Worm (Caenorhabditis elegans) whole organism, L4 larva: ENCODE measurements around the gene pqn-67.
A peak's percentile ranks its signal among the peaks of the same experiment; 100 is the strongest.

Experiments
- D1046.2 ChIP-seq: fragments of 200-800 bp; sonication (Bioruptor generic); IDR thresholded peaks from 2 replicates; pipeline ENCODE4 v1.3.6; 2022; ENCODE audit warnings: missing genetic modification characterization, missing compliant biosample characterization
- F10B5.3 ChIP-seq: sonication (generic microtip); optimal IDR thresholded peaks from 2 replicates; lab custom pipeline; 2016; ENCODE audit warnings: mild to moderate bottlenecking, missing genetic modification characterization, missing compliant biosample characterization
- F37D6.2 ChIP-seq: sonication (generic microtip); optimal IDR thresholded peaks from 2 replicates; lab custom pipeline; 2016; ENCODE audit warnings: mild to moderate bottlenecking, missing genetic modification characterization, missing compliant biosample characterization
- T20F7.1 ChIP-seq: fragments of 200-800 bp; sonication (Bioruptor generic); optimal IDR thresholded peaks from 2 replicates; lab custom pipeline; 2018; ENCODE audit warnings: mild to moderate bottlenecking, missing genetic modification characterization, missing compliant biosample characterization
- T26A8.4 ChIP-seq: fragments of 200-800 bp; sonication (Bioruptor generic); IDR thresholded peaks from 2 replicates; pipeline ENCODE4 v1.3.6; 2022; ENCODE audit warnings: missing genetic modification characterization, missing compliant biosample characterization
- Y48G9A.11 ChIP-seq: fragments of 200-800 bp; sonication (Bioruptor generic); IDR thresholded peaks from 2 replicates; pipeline ENCODE4 v1.3.6; 2022; ENCODE audit warnings: missing genetic modification reagents, missing genetic modification characterization, missing compliant biosample characterization
- ZK337.2 ChIP-seq: fragments of 200-800 bp; sonication (Bioruptor generic); IDR thresholded peaks from 2 replicates; pipeline ENCODE4 v1.3.6; 2022; ENCODE audit warnings: missing genetic modification reagents, missing genetic modification characterization, missing compliant biosample characterization
- ZK546.5 ChIP-seq, 2 experiments: sonication (generic microtip); optimal IDR thresholded peaks; 2 replicates each; lab custom pipeline; 2017; ENCODE audit warnings: missing biosample characterization in 2 of 2, missing genetic modification characterization in 2 of 2
- ceh-28 ChIP-seq: fragments of 150-350 bp; optimal IDR thresholded peaks from 2 replicates; lab custom pipeline; 2014; ENCODE audit warnings: missing biosample characterization, missing genetic modification reagents, missing genetic modification characterization
- ceh-44 ChIP-seq: fragments of 200-800 bp; sonication (Bioruptor generic); IDR thresholded peaks from 2 replicates; pipeline ENCODE4 v1.3.6; 2022; ENCODE audit warnings: missing genetic modification reagents, missing genetic modification characterization, missing compliant biosample characterization
- daf-12 ChIP-seq: fragments of 150-350 bp; optimal IDR thresholded peaks from 2 replicates; lab custom pipeline; 2014; ENCODE audit warnings: missing biosample characterization, missing genetic modification reagents, missing genetic modification characterization
- daf-8 ChIP-seq: fragments of 200-800 bp; sonication (Bioruptor generic); IDR thresholded peaks from 2 replicates; pipeline ENCODE4 v1.3.6; 2022; ENCODE audit warnings: missing genetic modification characterization, missing compliant biosample characterization
- dmd-6 ChIP-seq: fragments of 200-800 bp; sonication (Bioruptor generic); IDR thresholded peaks from 2 replicates; pipeline ENCODE4 v1.3.6; 2022; ENCODE audit warnings: missing genetic modification reagents, missing genetic modification characterization, missing compliant biosample characterization
- dmd-9 ChIP-seq: fragments of 200-800 bp; sonication (Bioruptor generic); IDR thresholded peaks from 2 replicates; pipeline ENCODE4 v1.3.6; 2022; ENCODE audit warnings: missing genetic modification reagents, missing genetic modification characterization, missing compliant biosample characterization
- dpl-1 ChIP-seq: fragments of 150-350 bp; optimal IDR thresholded peaks from 2 replicates; lab custom pipeline; 2014; ENCODE audit warnings: missing biosample characterization, missing genetic modification reagents, missing genetic modification characterization
- duxl-1 ChIP-seq: sonication (generic microtip); optimal IDR thresholded peaks from 2 replicates; lab custom pipeline; 2016; ENCODE audit warnings: mild to moderate bottlenecking, missing genetic modification characterization, moderate library complexity, missing compliant biosample characterization; ENCODE audit not compliant: poor library complexity
- dve-1 ChIP-seq: sonication (generic microtip); optimal IDR thresholded peaks from 2 replicates; lab custom pipeline; 2017; ENCODE audit warnings: antibody characterized with exemption, mild to moderate bottlenecking, missing genetic modification characterization, missing compliant biosample characterization; ENCODE audit not compliant: insufficient read depth
- egl-27 ChIP-seq: sonication (generic microtip); optimal IDR thresholded peaks from 3 replicates; lab custom pipeline; 2017; ENCODE audit warnings: missing biosample characterization, missing genetic modification reagents, missing genetic modification characterization
- egl-43 ChIP-seq: fragments of 200-800 bp; sonication (Bioruptor generic); IDR thresholded peaks from 2 replicates; pipeline ENCODE4 v1.3.6; 2022; ENCODE audit warnings: missing genetic modification reagents, missing genetic modification characterization, missing compliant biosample characterization
- fos-1 ChIP-seq: fragments of 150-350 bp; optimal IDR thresholded peaks from 2 replicates; lab custom pipeline; 2014; ENCODE audit warnings: missing biosample characterization, missing genetic modification characterization
- hlh-30 ChIP-seq: sonication (generic microtip); optimal IDR thresholded peaks from 2 replicates; lab custom pipeline; 2017; ENCODE audit warnings: antibody characterized with exemption, mild to moderate bottlenecking, missing genetic modification characterization, missing compliant biosample characterization; ENCODE audit not compliant: insufficient read depth
- jun-1 ChIP-seq: fragments of 150-350 bp; optimal IDR thresholded peaks from 2 replicates; lab custom pipeline; 2014; ENCODE audit warnings: missing biosample characterization, missing genetic modification reagents, missing genetic modification characterization
- lim-7 ChIP-seq: fragments of 200-800 bp; sonication (Bioruptor generic); IDR thresholded peaks from 2 replicates; pipeline ENCODE4 v1.3.6; 2022; ENCODE audit warnings: missing genetic modification characterization, missing compliant biosample characterization
- lin-1 ChIP-seq: fragments of 200-800 bp; sonication (Bioruptor generic); IDR thresholded peaks from 2 replicates; pipeline ENCODE4 v1.3.6; 2022; ENCODE audit warnings: missing genetic modification reagents, missing genetic modification characterization, missing compliant biosample characterization
- lin-13 ChIP-seq: fragments of 150-350 bp; optimal IDR thresholded peaks from 2 replicates; lab custom pipeline; 2014; ENCODE audit warnings: missing biosample characterization, missing genetic modification reagents, missing genetic modification characterization
- lin-15B ChIP-seq: fragments of 150-350 bp; sonication (generic microtip); optimal IDR thresholded peaks from 3 replicates; lab custom pipeline; 2014; ENCODE audit warnings: missing biosample characterization, missing genetic modification characterization
- lin-38 ChIP-seq: fragments of 200-800 bp; sonication (Bioruptor generic); IDR thresholded peaks from 2 replicates; pipeline ENCODE4 v1.3.6; 2022; ENCODE audit warnings: missing genetic modification reagents, missing genetic modification characterization, missing compliant biosample characterization
- lin-39 ChIP-seq: fragments of 150-350 bp; optimal IDR thresholded peaks from 2 replicates; lab custom pipeline; 2014; ENCODE audit warnings: missing biosample characterization, missing genetic modification reagents, missing genetic modification characterization
- lir-3 ChIP-seq: sonication (generic microtip); optimal IDR thresholded peaks from 2 replicates; lab custom pipeline; 2016; ENCODE audit warnings: mild to moderate bottlenecking, missing genetic modification characterization, missing compliant biosample characterization
- lsy-2 ChIP-seq, 2 experiments: fragments of 150-350 bp in 1 of 2; sonication (generic microtip) in 1 of 2; optimal IDR thresholded peaks; 2 replicates each; lab custom pipeline; 2014 to 2017; ENCODE audit warnings: missing biosample characterization in 2 of 2, missing genetic modification characterization in 2 of 2
- madf-5 ChIP-seq, 2 experiments: fragments of 200-800 bp; sonication (Bioruptor generic); IDR thresholded peaks; 2 replicates each; pipeline ENCODE4 v1.3.6; 2022; ENCODE audit warnings: missing compliant biosample characterization in 2 of 2, missing genetic modification characterization in 2 of 2
- mdl-1 ChIP-seq, 2 experiments: fragments of 150-350 bp in 1 of 2; sonication (generic microtip) in 1 of 2; optimal IDR thresholded peaks; 2 replicates each; lab custom pipeline; 2014 to 2017; ENCODE audit warnings: missing biosample characterization in 2 of 2, missing genetic modification characterization in 2 of 2
- mdt-29 ChIP-seq: fragments of 200-800 bp; sonication (Bioruptor generic); IDR thresholded peaks from 2 replicates; pipeline ENCODE4 v1.3.6; 2022; ENCODE audit warnings: missing genetic modification reagents, missing genetic modification characterization, missing compliant biosample characterization
- mep-1 ChIP-seq: fragments of 150-350 bp; sonication (generic microtip); optimal IDR thresholded peaks from 3 replicates; lab custom pipeline; 2014; ENCODE audit warnings: missing biosample characterization, missing genetic modification characterization
- nhr-102 ChIP-seq: sonication (generic microtip); optimal IDR thresholded peaks from 2 replicates; lab custom pipeline; 2016; ENCODE audit warnings: mild to moderate bottlenecking, missing genetic modification characterization, moderate library complexity, missing compliant biosample characterization
- nhr-28 ChIP-seq: fragments of 150-350 bp; optimal IDR thresholded peaks from 2 replicates; lab custom pipeline; 2014; ENCODE audit warnings: missing biosample characterization, missing genetic modification characterization
- nhr-6 ChIP-seq: fragments of 150-350 bp; optimal IDR thresholded peaks from 2 replicates; lab custom pipeline; 2014; ENCODE audit warnings: missing biosample characterization, missing genetic modification characterization
- pha-4 ChIP-seq, 2 experiments: fragments of 150-350 bp in 1 of 2; fragments of 200-800 bp in 1 of 2; sonication (Bioruptor generic) in 1 of 2; IDR thresholded peaks in 1 of 2; optimal IDR thresholded peaks in 1 of 2; 2 replicates each; pipeline versions ENCODE4 v1.3.6 to Lab custom; 2014 to 2022; ENCODE audit warnings: missing genetic modification characterization in 2 of 2, missing genetic modification reagents in 2 of 2, missing biosample characterization in 1 of 2, missing compliant biosample characterization in 1 of 2
- saeg-2 ChIP-seq: fragments of 200-800 bp; sonication (Bioruptor generic); IDR thresholded peaks from 2 replicates; pipeline ENCODE4 v1.3.6; 2022; ENCODE audit warnings: missing genetic modification reagents, missing genetic modification characterization, missing compliant biosample characterization
- snpc-4 ChIP-seq: fragments of 150-350 bp; optimal IDR thresholded peaks from 2 replicates; lab custom pipeline; 2014; ENCODE audit warnings: missing biosample characterization, missing genetic modification characterization
- spr-1 ChIP-seq: sonication (generic microtip); optimal IDR thresholded peaks from 2 replicates; lab custom pipeline; 2016; ENCODE audit warnings: mild to moderate bottlenecking, missing genetic modification characterization, missing compliant biosample characterization
- tag-97 ChIP-seq: fragments of 200-800 bp; sonication (Bioruptor generic); IDR thresholded peaks from 2 replicates; pipeline ENCODE4 v1.3.6; 2022; ENCODE audit warnings: missing genetic modification characterization, missing compliant biosample characterization
- unc-39 ChIP-seq: sonication (generic microtip); optimal IDR thresholded peaks from 2 replicates; lab custom pipeline; 2017; ENCODE audit warnings: missing biosample characterization, missing genetic modification characterization
- vab-7 ChIP-seq: fragments of 200-800 bp; sonication (Bioruptor generic); IDR thresholded peaks from 2 replicates; pipeline ENCODE4 v1.3.6; 2022; ENCODE audit warnings: missing genetic modification reagents, missing genetic modification characterization, missing compliant biosample characterization
- zfp-2 ChIP-seq: sonication (generic microtip); optimal IDR thresholded peaks from 2 replicates; lab custom pipeline; 2016; ENCODE audit warnings: mild to moderate bottlenecking, missing genetic modification characterization, missing compliant biosample characterization
- zip-11 ChIP-seq: fragments of 200-800 bp; sonication (Bioruptor generic); IDR thresholded peaks from 2 replicates; pipeline ENCODE4 v1.3.6; 2022; ENCODE audit warnings: missing genetic modification characterization, missing compliant biosample characterization
- ztf-11 ChIP-seq: fragments of 150-350 bp; optimal IDR thresholded peaks from 2 replicates; lab custom pipeline; 2014; ENCODE audit warnings: missing biosample characterization, missing genetic modification characterization

pqn-67 gene

DNA sequence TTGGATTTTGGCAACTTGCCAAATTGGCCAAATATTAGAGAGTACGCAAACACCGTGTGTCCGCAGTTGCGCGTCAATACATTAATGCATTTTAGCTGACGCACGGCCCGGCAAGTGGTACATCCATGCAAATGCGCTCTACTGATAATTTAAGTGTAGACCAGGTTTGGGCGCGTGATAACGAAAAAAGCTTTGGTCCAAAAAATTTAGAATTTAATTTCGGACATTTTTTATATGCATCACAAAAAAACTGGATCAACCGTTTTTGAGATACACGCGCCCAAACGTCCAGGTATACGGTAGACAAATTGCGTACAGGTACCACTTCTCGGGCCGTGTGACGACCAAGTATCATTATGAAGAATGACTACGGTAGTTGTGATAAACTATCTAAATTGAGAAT is 43.7 kb downstream of the pqn-67 start, which contains the start of gene R186.8 (continued):
- peak; percentile 72 for TF ChIP-seq zfp-2 (tag; lab: Kevin White, UChicago)
- TF ChIP-seq dve-1 (tag; lab: Kevin White, UChicago): peak; percentile 53
- TF ChIP-seq lin-15B (tag; lab: Kevin White, UChicago): peak; percentile 18
- peak; percentile 94 for TF ChIP-seq dmd-6 (GFP tag; lab: Robert Waterston, UW)
- TF ChIP-seq vab-7 (GFP tag; lab: Robert Waterston, UW): peak; percentile 71; the same call in 1 of the 2 replicates
- TF ChIP-seq F37D6.2 (tag; lab: Kevin White, UChicago): peak; percentile 37
- peak in 1 of 2 experiments; percentile 48; a peak in 1 of 4 replicates for TF ChIP-seq madf-5 (GFP tag; IDR thresholded peaks at IDR 0.05; lab: Robert Waterston, UW)
- TF ChIP-seq spr-1 (tag; lab: Kevin White, UChicago): peak; percentile 47
- TF ChIP-seq saeg-2: 0 out of 2 replicates have a peak, but pooled peaks have one; percentile 14
- peak; percentile 12; the same call in 1 of the 2 replicates for TF ChIP-seq lin-1 (GFP tag; lab: Robert Waterston, UW)
- TF ChIP-seq dmd-9 (GFP tag; lab: Robert Waterston, UW): peak; percentile 81
- TF ChIP-seq mep-1 (tag; lab: Kevin White, UChicago): peak; percentile 74
- peak; percentile 58 for TF ChIP-seq nhr-102
- TF ChIP-seq Y48G9A.11 (GFP tag; lab: Robert Waterston, UW): peak; percentile 52; the same call in 1 of the 2 replicates
- 0 out of 2 replicates have a peak, but pooled peaks have one; percentile 35 for TF ChIP-seq daf-8
- peak; percentile 43 for TF ChIP-seq hlh-30 (tag; lab: Kevin White, UChicago)
- 0 out of 2 replicates have a peak, but pooled peaks have one; percentile 41 for TF ChIP-seq D1046.2
- peak; percentile 87; the same call in 1 of the 2 replicates for TF ChIP-seq T26A8.4

DNA sequence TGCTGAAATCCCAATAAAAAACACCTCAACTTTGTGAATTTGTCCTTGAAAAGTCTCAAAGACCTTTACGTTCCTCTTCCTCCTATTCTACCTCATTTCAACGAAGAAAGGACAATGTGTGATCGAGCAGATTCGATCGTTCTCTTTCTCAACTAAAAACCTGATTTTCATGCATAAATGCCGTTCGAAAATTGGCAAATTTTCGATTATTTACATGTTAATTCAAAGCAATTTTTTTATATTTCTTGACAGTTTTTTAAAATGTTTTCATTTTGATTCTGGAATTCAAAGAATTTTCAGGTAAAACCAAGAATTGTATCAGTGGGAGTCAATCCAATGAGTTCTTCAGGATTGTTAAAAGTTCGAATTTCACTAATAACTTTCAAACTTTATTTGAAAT is 44.3 kb downstream of the pqn-67 start, which contains the start of gene lin-46:
Gene lin-46, plus strand, starts transcription at position 301 of the 400 bp plus-strand sequence.
- TF ChIP-seq lin-39 (tag; lab: Kevin White, UChicago): no peak
- no peak for TF ChIP-seq ceh-28 (tag; lab: Kevin White, UChicago)
- TF ChIP-seq lim-7: no peak
- no peak for TF ChIP-seq ztf-11 (tag; lab: Kevin White, UChicago)
- TF ChIP-seq lin-13 (GFP tag; lab: Kevin White, UChicago): no peak
- no peak for TF ChIP-seq unc-39 (tag; lab: Kevin White, UChicago)
- TF ChIP-seq snpc-4 (tag; lab: Kevin White, UChicago): no peak
- TF ChIP-seq lin-15B (tag; lab: Kevin White, UChicago): no peak
- TF ChIP-seq pha-4 (GFP tag; IDR thresholded peaks at IDR 0.05; lab: Robert Waterston, UW): no peak
- TF ChIP-seq pha-4 (tag; optimal IDR thresholded peaks at IDR 0.05; lab: Kevin White, UChicago): no peak
- TF ChIP-seq F37D6.2 (tag; lab: Kevin White, UChicago): no peak
- no peak for TF ChIP-seq daf-8
- TF ChIP-seq lir-3 (tag; lab: Kevin White, UChicago): no peak
- no peak for TF ChIP-seq zip-11 (GFP tag; lab: Robert Waterston, UW)
- no peak for TF ChIP-seq duxl-1
- TF ChIP-seq jun-1 (tag; lab: Kevin White, UChicago): no peak
- no peak for TF ChIP-seq egl-43 (GFP tag; lab: Robert Waterston, UW)
- no peak for TF ChIP-seq ceh-44 (GFP tag; lab: Robert Waterston, UW)

DNA sequence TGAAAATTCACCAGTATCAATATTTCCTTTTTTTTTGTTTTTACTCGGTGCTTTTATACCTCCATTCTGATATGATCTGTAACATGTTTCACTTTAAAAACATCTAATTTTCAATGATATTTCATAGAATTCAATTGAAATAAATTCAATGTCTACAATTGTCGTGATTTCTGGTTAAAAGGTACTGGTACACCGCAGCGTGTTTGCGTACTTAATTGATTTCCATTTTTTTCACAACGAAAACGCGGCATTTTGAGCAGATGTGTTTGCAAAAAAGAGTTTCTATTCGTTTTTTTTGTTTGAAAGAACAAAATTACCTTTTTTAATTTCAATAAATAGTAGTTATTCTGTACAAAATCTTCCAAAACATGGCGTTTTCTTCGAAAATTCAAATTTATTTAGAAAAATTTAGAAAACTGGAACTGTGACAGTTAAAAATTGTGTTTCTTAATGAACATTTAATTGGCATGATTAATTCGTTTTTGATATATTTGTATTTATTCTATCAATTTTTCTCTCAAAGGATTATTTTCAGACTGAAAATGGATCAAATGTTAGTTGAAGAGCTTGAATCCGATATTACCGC is 46.4 kb downstream of the pqn-67 start, which contains the start of gene pnn-1:
Gene pnn-1, plus strand, starts transcription at position 536 of the 586 bp plus-strand sequence.
- TF ChIP-seq lin-38 (GFP tag; lab: Robert Waterston, UW) (peak; percentile 75), mdl-1 (tag; optimal IDR thresholded peaks at IDR 0.05; lab: Kevin White, UChicago) (no peak), spr-1 (tag; lab: Kevin White, UChicago) (no peak), ZK337.2 (no peak), dve-1 (tag; lab: Kevin White, UChicago) (peak; percentile 34), fos-1 (tag; lab: Kevin White, UChicago) (no peak), F10B5.3 (no peak), lin-39 (tag; lab: Kevin White, UChicago) (no peak), mep-1 (tag; lab: Kevin White, UChicago) (peak; percentile 19), daf-12 (tag; lab: Kevin White, UChicago) (no peak), tag-97 (GFP tag; lab: Robert Waterston, UW) (no peak), dpl-1 (GFP tag; lab: Kevin White, UChicago) (peak; percentile 50), nhr-6 (tag; lab: Kevin White, UChicago) (peak; percentile 44), nhr-28 (tag; lab: Kevin White, UChicago) (no peak), mdt-29 (no peak), ZK546.5 (tag; optimal IDR thresholded peaks at IDR 0.05; lab: Kevin White, UChicago) (no peak), T20F7.1 (GFP tag; lab: Kevin White, UChicago) (peak; percentile 74), lsy-2 (tag; optimal IDR thresholded peaks at IDR 0.05; lab: Kevin White, UChicago) (peak in 1 of 2 experiments; percentile 90), egl-27 (tag; lab: Kevin White, UChicago) (no peak)
